Worm (Caenorhabditis elegans) whole organism, L3 larva: ENCODE data around the gene mev-1.

Experiments
- ZK546.5 ChIP-seq: sonication (generic microtip); optimal IDR thresholded peaks from 2 replicates; lab custom pipeline; 2017; ENCODE audit warnings: missing biosample characterization, missing genetic modification characterization
- ama-1 ChIP-seq: fragments of 150-350 bp; optimal IDR thresholded peaks from 2 replicates; lab custom pipeline; 2018
- ceh-16 ChIP-seq: sonication (generic microtip); optimal IDR thresholded peaks from 2 replicates; lab custom pipeline; 2017; ENCODE audit warnings: missing biosample characterization, missing genetic modification characterization
- ceh-28 ChIP-seq: fragments of 150-350 bp; optimal IDR thresholded peaks from 2 replicates; lab custom pipeline; 2014; ENCODE audit warnings: missing biosample characterization, missing genetic modification reagents, missing genetic modification characterization
- ceh-9 ChIP-seq: sonication (generic microtip); optimal IDR thresholded peaks from 2 replicates; lab custom pipeline; 2018; ENCODE audit warnings: missing biosample characterization, missing genetic modification characterization
- daf-12 ChIP-seq: fragments of 150-350 bp; optimal IDR thresholded peaks from 2 replicates; lab custom pipeline; 2014; ENCODE audit warnings: missing biosample characterization, missing genetic modification reagents, missing genetic modification characterization
- egl-5 ChIP-seq: fragments of 150-350 bp; optimal IDR thresholded peaks from 2 replicates; lab custom pipeline; 2017; ENCODE audit warnings: missing biosample characterization, missing genetic modification reagents, missing genetic modification characterization, inconsistent platforms
- elt-1 ChIP-seq: fragments of 150-350 bp; optimal IDR thresholded peaks from 2 replicates; lab custom pipeline; 2014; ENCODE audit warnings: missing biosample characterization, missing genetic modification characterization
- elt-3 ChIP-seq, 3 experiments: fragments of 150-350 bp in 1 of 3; sonication (generic microtip) in 2 of 3; optimal IDR thresholded peaks; 2 replicates in 2 of 3; 4 replicates in 1 of 3; lab custom pipeline; 2014 to 2017; ENCODE audit warnings: missing biosample characterization in 3 of 3, missing genetic modification characterization in 3 of 3
- fkh-10 ChIP-seq: sonication (generic microtip); optimal IDR thresholded peaks from 2 replicates; lab custom pipeline; 2017; ENCODE audit warnings: missing biosample characterization, missing genetic modification reagents, missing genetic modification characterization
- fkh-2 ChIP-seq: fragments of 150-350 bp; optimal IDR thresholded peaks from 2 replicates; lab custom pipeline; 2014; ENCODE audit warnings: missing biosample characterization, missing genetic modification reagents, missing genetic modification characterization
- fos-1 ChIP-seq: fragments of 150-350 bp; optimal IDR thresholded peaks from 2 replicates; lab custom pipeline; 2014; ENCODE audit warnings: missing biosample characterization, missing genetic modification characterization
- jun-1 ChIP-seq: fragments of 150-350 bp; optimal IDR thresholded peaks from 2 replicates; lab custom pipeline; 2014; ENCODE audit warnings: missing biosample characterization, missing genetic modification reagents, missing genetic modification characterization
- lin-15B ChIP-seq: fragments of 150-350 bp; optimal IDR thresholded peaks from 2 replicates; lab custom pipeline; 2014; ENCODE audit warnings: missing biosample characterization, missing genetic modification characterization
- lsy-12 ChIP-seq: sonication (generic microtip); optimal IDR thresholded peaks from 2 replicates; lab custom pipeline; 2016; ENCODE audit warnings: mild to moderate bottlenecking, missing genetic modification characterization, missing compliant biosample characterization
- mdl-1 ChIP-seq: fragments of 150-350 bp; optimal IDR thresholded peaks from 2 replicates; lab custom pipeline; 2014; ENCODE audit warnings: missing biosample characterization, missing genetic modification characterization
- nfya-1 ChIP-seq: sonication (generic microtip); optimal IDR thresholded peaks from 2 replicates; lab custom pipeline; 2017; ENCODE audit warnings: missing genetic modification characterization, mild to moderate bottlenecking, missing compliant biosample characterization, antibody characterized with exemption, moderate library complexity; ENCODE audit not compliant: insufficient read depth
- nhr-11 ChIP-seq: fragments of 150-350 bp; optimal IDR thresholded peaks from 2 replicates; lab custom pipeline; 2014; ENCODE audit warnings: missing biosample characterization, missing genetic modification characterization
- nhr-237 ChIP-seq: fragments of 150-350 bp; optimal IDR thresholded peaks from 2 replicates; lab custom pipeline; 2014; ENCODE audit warnings: missing biosample characterization, missing genetic modification characterization
- nhr-25 ChIP-seq: sonication (generic microtip); optimal IDR thresholded peaks from 2 replicates; lab custom pipeline; 2017; ENCODE audit warnings: missing biosample characterization, missing genetic modification characterization
- nhr-43 ChIP-seq: sonication (generic microtip); optimal IDR thresholded peaks from 2 replicates; lab custom pipeline; 2016; ENCODE audit warnings: mild to moderate bottlenecking, missing genetic modification characterization, missing compliant biosample characterization; ENCODE audit not compliant: poor library complexity, severe bottlenecking
- nhr-77 ChIP-seq: fragments of 150-350 bp; optimal IDR thresholded peaks from 2 replicates; lab custom pipeline; 2014; ENCODE audit warnings: missing biosample characterization, missing genetic modification characterization
- pha-4 ChIP-seq: fragments of 150-350 bp; optimal IDR thresholded peaks from 2 replicates; lab custom pipeline; 2014; ENCODE audit warnings: missing biosample characterization, missing genetic modification reagents, missing genetic modification characterization
- pqm-1 ChIP-seq: fragments of 150-350 bp; optimal IDR thresholded peaks from 2 replicates; lab custom pipeline; 2017; ENCODE audit warnings: missing biosample characterization, missing genetic modification characterization, inconsistent platforms
- sea-2 ChIP-seq: fragments of 150-350 bp; sonication (generic microtip); optimal IDR thresholded peaks from 4 replicates; lab custom pipeline; 2014; ENCODE audit warnings: missing biosample characterization, missing genetic modification reagents, missing genetic modification characterization
- skn-1 ChIP-seq: fragments of 150-350 bp; optimal IDR thresholded peaks from 2 replicates; lab custom pipeline; 2014; ENCODE audit warnings: missing biosample characterization, missing genetic modification characterization
- snpc-4 ChIP-seq: fragments of 150-350 bp; optimal IDR thresholded peaks from 2 replicates; lab custom pipeline; 2014; ENCODE audit warnings: missing biosample characterization, missing genetic modification characterization
- unc-39 ChIP-seq: sonication (generic microtip); optimal IDR thresholded peaks from 4 replicates; lab custom pipeline; 2017; ENCODE audit warnings: missing biosample characterization, missing genetic modification characterization
- zag-1 ChIP-seq: fragments of 150-350 bp; optimal IDR thresholded peaks from 2 replicates; lab custom pipeline; 2014; ENCODE audit warnings: missing biosample characterization, missing genetic modification characterization
- ztf-11 ChIP-seq: fragments of 150-350 bp; optimal IDR thresholded peaks from 2 replicates; lab custom pipeline; 2014; ENCODE audit warnings: missing biosample characterization, missing genetic modification characterization
- ztf-4 ChIP-seq: fragments of 150-350 bp; optimal IDR thresholded peaks from 2 replicates; lab custom pipeline; 2014; ENCODE audit warnings: missing biosample characterization, missing genetic modification characterization

mev-1 gene

ce11 chrIII:10341758-10342157, 7.7 kb downstream of the mev-1 start, which contains the start of gene tbx-9:
TSS of gene tbx-9 (minus strand) at chrIII:10341858.
- TF ChIP-seq skn-1 (tag; lab: Kevin White, UChicago) (no peak), jun-1 (tag; lab: Kevin White, UChicago) (no peak), fkh-10 (GFP tag; lab: Kevin White, UChicago) (no peak), pqm-1 (tag; lab: Kevin White, UChicago) (no peak), fos-1 (tag; lab: Kevin White, UChicago) (no peak), nhr-25 (tag; lab: Kevin White, UChicago) (no peak), pha-4 (tag; lab: Kevin White, UChicago) (no peak), ztf-11 (tag; lab: Kevin White, UChicago) (no peak), lsy-12 (tag; lab: Kevin White, UChicago) (no peak), egl-5 (tag; lab: Kevin White, UChicago) (no peak), daf-12 (tag; lab: Kevin White, UChicago) (no peak), ceh-9 (tag; lab: Kevin White, UChicago) (no peak)

ce11 chrIII:10344762-10345161, 10.7 kb downstream of the mev-1 start:
- no peak for TF ChIP-seq fkh-2 (tag; lab: Kevin White, UChicago)
- TF ChIP-seq fos-1 (tag; lab: Kevin White, UChicago): no peak
- TF ChIP-seq ama-1 (lab: Kevin White, UChicago): no peak
- TF ChIP-seq nhr-237 (tag; lab: Kevin White, UChicago): no peak
- no peak for TF ChIP-seq daf-12 (tag; lab: Kevin White, UChicago)
- no peak for TF ChIP-seq snpc-4 (tag; lab: Kevin White, UChicago)
- TF ChIP-seq zag-1: no peak
- TF ChIP-seq fkh-10 (GFP tag; lab: Kevin White, UChicago): no peak
- no peak for TF ChIP-seq ztf-11 (tag; lab: Kevin White, UChicago)
- no peak for TF ChIP-seq lsy-12 (tag; lab: Kevin White, UChicago)
- TF ChIP-seq nhr-11: no peak
- TF ChIP-seq nhr-77 (tag; lab: Kevin White, UChicago): no peak
- TF ChIP-seq elt-1 (tag; lab: Kevin White, UChicago): no peak
- TF ChIP-seq jun-1 (tag; lab: Kevin White, UChicago): no peak
- no peak for TF ChIP-seq ztf-4 (tag; lab: Kevin White, UChicago)
- no peak for TF ChIP-seq ZK546.5 (tag; lab: Kevin White, UChicago)
- no peak for TF ChIP-seq unc-39

ce11 chrIII:10347049-10347448, 13.0 kb downstream of the mev-1 start, which contains the start of gene tbx-8:
TSS of gene tbx-8 (plus strand) at chrIII:10347349.
- TF ChIP-seq nhr-25 (tag; lab: Kevin White, UChicago) (no peak), ceh-9 (tag; lab: Kevin White, UChicago) (no peak), nhr-43 (tag; lab: Kevin White, UChicago) (no peak), ama-1 (lab: Kevin White, UChicago) (no peak), snpc-4 (tag; lab: Kevin White, UChicago) (no peak)

- TF ChIP-seq nfya-1 (tag; lab: Kevin White, UChicago) (no peak), nhr-237 (tag; lab: Kevin White, UChicago) (no peak), unc-39 (no peak), pha-4 (tag; lab: Kevin White, UChicago) (no peak), nhr-43 (tag; lab: Kevin White, UChicago) (no peak), elt-1 (tag; lab: Kevin White, UChicago) (no peak), mdl-1 (tag; lab: Kevin White, UChicago) (no peak)
Measured at ce11 chrIII:10351595-10352207, 17.6 kb downstream of the mev-1 start, which contains the start of gene T07C4.3. TSS of gene T07C4.3 (plus strand) at chrIII:10352157.

- TF ChIP-seq fos-1 (tag; lab: Kevin White, UChicago) (no peak), elt-3 (tag; optimal IDR thresholded peaks at IDR 0.05; lab: Kevin White, UChicago) (no peak), nhr-11 (no peak), ZK546.5 (tag; lab: Kevin White, UChicago) (no peak), nfya-1 (tag; lab: Kevin White, UChicago) (no peak), lin-15B (no peak), sea-2 (no peak), ceh-16 (no peak), nhr-43 (tag; lab: Kevin White, UChicago) (no peak), ceh-28 (tag; lab: Kevin White, UChicago) (no peak)
Measured at ce11 chrIII:10353423-10353822, 19.3 kb downstream of the mev-1 start.
